Worm (Caenorhabditis elegans): Measurements from ENCODE around the gene T19B10.5.

ce11 chrV:11200316-11200715 is 34.1 kb upstream of the T19B10.5 start, which contains the start of gene K10D6.3:
- no peak for TF ChIP-seq snpc-4 (tag; optimal IDR thresholded peaks at IDR 0.05)
- TF ChIP-seq mls-2 (tag; optimal IDR thresholded peaks at IDR 0.05), result no peak
- no peak for TF ChIP-seq nhr-12 (tag; optimal IDR thresholded peaks at IDR 0.05)
- TF ChIP-seq nhr-76 (tag; optimal IDR thresholded peaks at IDR 0.05), result no peak
- no peak for TF ChIP-seq unc-62 (GFP tag; optimal IDR thresholded peaks at IDR 0.05)
- no peak for TF ChIP-seq ces-1 (GFP tag; optimal IDR thresholded peaks at IDR 0.05)
- TF ChIP-seq ztf-11 (tag; optimal IDR thresholded peaks at IDR 0.05), result no peak
- no peak for TF ChIP-seq bed-3 (GFP tag; optimal IDR thresholded peaks at IDR 0.05)
- TF ChIP-seq mab-5 (tag; optimal IDR thresholded peaks at IDR 0.05), result no peak
- TF ChIP-seq unc-120 (tag; optimal IDR thresholded peaks at IDR 0.05; ENCODE audit: poor library complexity, severe bottlenecking), result no peak
